Worm (Caenorhabditis elegans) whole organism, midembryonic: Measurements from ENCODE around the gene appg-1.

Source experiments
- T22C8.4 ChIP-seq: fragments of 200-800 bp; sonication (Bioruptor generic); IDR thresholded peaks from 2 replicates; pipeline ENCODE4 v1.3.6; 2022; ENCODE audit warnings: missing genetic modification characterization, missing compliant biosample characterization
- cog-1 ChIP-seq: sonication (generic microtip); optimal IDR thresholded peaks from 2 replicates; lab custom pipeline; 2016; ENCODE audit warnings: missing genetic modification characterization, missing compliant biosample characterization
- flt-1 ChIP-seq: fragments of 200-800 bp; sonication (Bioruptor generic); IDR thresholded peaks from 2 replicates; pipeline ENCODE4 v1.3.6; 2022; ENCODE audit warnings: missing genetic modification characterization, missing compliant biosample characterization
- klf-2 ChIP-seq: fragments of 200-800 bp; sonication (Bioruptor generic); conservative IDR thresholded peaks from 2 replicates; pipeline ENCODE4 v1.3.6; 2022; ENCODE audit warnings: missing genetic modification reagents, missing genetic modification characterization, missing compliant biosample characterization
- med-1 ChIP-seq: sonication (generic microtip); optimal IDR thresholded peaks from 2 replicates; lab custom pipeline; 2017; ENCODE audit warnings: missing genetic modification characterization, mild to moderate bottlenecking, missing compliant biosample characterization, antibody characterized with exemption, missing genetic modification reagents; ENCODE audit not compliant: insufficient read depth
- ref-1 ChIP-seq: fragments of 200-800 bp; sonication (Bioruptor generic); conservative IDR thresholded peaks from 2 replicates; pipeline ENCODE4 v1.3.6; 2022; ENCODE audit warnings: missing genetic modification reagents, missing genetic modification characterization, missing compliant biosample characterization
- tab-1 ChIP-seq: fragments of 200-800 bp; sonication (Bioruptor generic); IDR thresholded peaks from 2 replicates; pipeline ENCODE4 v1.3.6; 2022; ENCODE audit warnings: missing genetic modification characterization, missing compliant biosample characterization
- ztf-23 ChIP-seq: fragments of 200-800 bp; sonication (Bioruptor generic); IDR thresholded peaks from 2 replicates; pipeline ENCODE4 v1.3.6; 2022; ENCODE audit warnings: missing genetic modification reagents, missing genetic modification characterization, missing compliant biosample characterization
- ztf-29 ChIP-seq: fragments of 200-800 bp; sonication (Bioruptor generic); IDR thresholded peaks from 2 replicates; pipeline ENCODE4 v1.3.6; 2022; ENCODE audit warnings: missing genetic modification reagents, missing genetic modification characterization, missing compliant biosample characterization

appg-1 gene

ce11 chrII:10329754-10330153 lies 3.9 kb downstream of the appg-1 start:
- TF ChIP-seq T22C8.4 (GFP tag; lab: Robert Waterston, UW) = no peak
- TF ChIP-seq med-1 (GFP tag; lab: Kevin White, UChicago) = no peak
- no peak for TF ChIP-seq klf-2
- no peak for TF ChIP-seq ref-1 (GFP tag; lab: Robert Waterston, UW)
- no peak for TF ChIP-seq ztf-23
- TF ChIP-seq flt-1 = no peak
- TF ChIP-seq ztf-29 = no peak
- TF ChIP-seq tab-1 (GFP tag; lab: Robert Waterston, UW) = no peak
- no peak for TF ChIP-seq cog-1 (tag; lab: Kevin White, UChicago)

- TF ChIP-seq flt-1 (no peak), med-1 (GFP tag; lab: Kevin White, UChicago) (no peak), ztf-23 (no peak), klf-2 (no peak), T22C8.4 (GFP tag; lab: Robert Waterston, UW) (no peak), ztf-29 (no peak), tab-1 (GFP tag; lab: Robert Waterston, UW) (no peak), ref-1 (GFP tag; lab: Robert Waterston, UW) (no peak), cog-1 (tag; lab: Kevin White, UChicago) (no peak)
These were observed 19.2 kb downstream of the appg-1 start, which contains the start of gene pro-2 for ce11 chrII:10345012-10345411. Gene pro-2 (minus strand): TSS chrII:10345112.

ce11 chrII:10346075-10346474 lies 20.2 kb downstream of the appg-1 start, which contains the start of gene C07E3.10:
Gene C07E3.10 (plus strand): TSS chrII:10346375.
- TF ChIP-seq med-1 (GFP tag; lab: Kevin White, UChicago) = no peak
- no peak for TF ChIP-seq ref-1 (GFP tag; lab: Robert Waterston, UW)
- peak; percentile 10; the same call in 1 of the 2 replicates for TF ChIP-seq flt-1
- no peak for TF ChIP-seq T22C8.4 (GFP tag; lab: Robert Waterston, UW)
- TF ChIP-seq cog-1 (tag; lab: Kevin White, UChicago) = no peak
- no peak for TF ChIP-seq ztf-29
- no peak for TF ChIP-seq ztf-23

- TF ChIP-seq ref-1 (GFP tag; lab: Robert Waterston, UW) = no peak
- TF ChIP-seq med-1 (GFP tag; lab: Kevin White, UChicago) = no peak
- no peak for TF ChIP-seq klf-2
- no peak for TF ChIP-seq cog-1 (tag; lab: Kevin White, UChicago)
- no peak for TF ChIP-seq ztf-23
- no peak for TF ChIP-seq ztf-29
- no peak for TF ChIP-seq flt-1
- TF ChIP-seq T22C8.4 (GFP tag; lab: Robert Waterston, UW) = no peak
- TF ChIP-seq tab-1 (GFP tag; lab: Robert Waterston, UW) = no peak
These were observed 24.1 kb downstream of the appg-1 start, which contains the start of gene stip-1 for ce11 chrII:10349915-10350314. Gene stip-1 (minus strand): TSS chrII:10350012.

- TF ChIP-seq T22C8.4 (GFP tag; lab: Robert Waterston, UW) (no peak), med-1 (GFP tag; lab: Kevin White, UChicago) (no peak), cog-1 (tag; lab: Kevin White, UChicago) (no peak), ztf-29 (no peak), flt-1 (no peak), ref-1 (GFP tag; lab: Robert Waterston, UW) (no peak)
These were observed 24.6 kb downstream of the appg-1 start, which contains the start of gene C07E3.9 for ce11 chrII:10350487-10350886. Gene C07E3.9 (plus strand): TSS chrII:10350756.

- TF ChIP-seq med-1 (GFP tag; lab: Kevin White, UChicago) (no peak), cog-1 (tag; lab: Kevin White, UChicago) (no peak), flt-1 (no peak), tab-1 (GFP tag; lab: Robert Waterston, UW) (no peak), klf-2 (no peak), ref-1 (GFP tag; lab: Robert Waterston, UW) (no peak), ztf-29 (no peak), T22C8.4 (GFP tag; lab: Robert Waterston, UW) (no peak), ztf-23 (no peak)
These were observed 26.1 kb downstream of the appg-1 start, which contains the start of gene C07E3.8 for ce11 chrII:10351963-10352362. Gene C07E3.8 (plus strand): TSS chrII:10352263.

- no peak for TF ChIP-seq klf-2
- no peak for TF ChIP-seq med-1 (GFP tag; lab: Kevin White, UChicago)
- TF ChIP-seq ztf-29 = no peak
- no peak for TF ChIP-seq ztf-23
- no peak for TF ChIP-seq cog-1 (tag; lab: Kevin White, UChicago)
- no peak for TF ChIP-seq ref-1 (GFP tag; lab: Robert Waterston, UW)
- no peak for TF ChIP-seq T22C8.4 (GFP tag; lab: Robert Waterston, UW)
These were observed 31.7 kb downstream of the appg-1 start, which contains the start of gene C07E3.3 for ce11 chrII:10357468-10358007. Gene C07E3.3 (minus strand): TSS chrII:10357518.

ce11 chrII:10360487-10360886 lies 34.6 kb downstream of the appg-1 start, which contains the start of gene C07E3.4:
Gene C07E3.4 (plus strand): TSS chrII:10360787.
- no peak for TF ChIP-seq ref-1 (GFP tag; lab: Robert Waterston, UW)
- TF ChIP-seq klf-2 = no peak
- TF ChIP-seq cog-1 (tag; lab: Kevin White, UChicago) = no peak
- TF ChIP-seq ztf-29 = no peak
- no peak for TF ChIP-seq T22C8.4 (GFP tag; lab: Robert Waterston, UW)

ce11 chrII:10367202-10367601 lies 41.4 kb downstream of the appg-1 start, which contains the start of gene ceh-57:
Gene ceh-57 (minus strand): TSS chrII:10367296.
- no peak for TF ChIP-seq ztf-23
- no peak for TF ChIP-seq flt-1
- no peak for TF ChIP-seq klf-2
- no peak for TF ChIP-seq tab-1 (GFP tag; lab: Robert Waterston, UW)
- no peak for TF ChIP-seq ref-1 (GFP tag; lab: Robert Waterston, UW)
- no peak for TF ChIP-seq cog-1 (tag; lab: Kevin White, UChicago)
- TF ChIP-seq T22C8.4 (GFP tag; lab: Robert Waterston, UW) = no peak
- no peak for TF ChIP-seq med-1 (GFP tag; lab: Kevin White, UChicago)
- TF ChIP-seq ztf-29 = no peak

ce11 chrII:10369547-10370028 lies 43.7 kb downstream of the appg-1 start, which contains the start of gene ceh-58:
Gene ceh-58 (minus strand): TSS chrII:10369597.
- TF ChIP-seq cog-1 (tag; lab: Kevin White, UChicago) (no peak), tab-1 (GFP tag; lab: Robert Waterston, UW) (0 out of 2 replicates have a peak, but pooled peaks have one; percentile 18), flt-1 (no peak), klf-2 (no peak)
